Fruit fly (Drosophila melanogaster) whole organism, prepupa: ENCODE results near the gene hb.

Experiments used
- Blimp-1 ChIP-seq: fragments of 200-800 bp; sonication (Bioruptor generic); optimal IDR thresholded peaks from 3 replicates; lab custom pipeline; 2017; ENCODE audit warnings: missing biosample characterization, missing genetic modification characterization, mild to moderate bottlenecking, moderate library complexity, missing genetic modification reagents
- CG10631 ChIP-seq: fragments of 200-800 bp; sonication (Bioruptor generic); optimal IDR thresholded peaks from 2 replicates; lab custom pipeline; 2016; ENCODE audit warnings: missing biosample characterization, missing genetic modification characterization
- CG11294 ChIP-seq: fragments of 200-800 bp; sonication (Bioruptor generic); IDR thresholded peaks from 2 replicates; pipeline ENCODE4 v1.3.6; 2022; ENCODE audit warnings: missing biosample characterization, missing genetic modification characterization
- CG11762 ChIP-seq: fragments of 200-800 bp; sonication (Bioruptor generic); optimal IDR thresholded peaks from 3 replicates; lab custom pipeline; 2016; ENCODE audit warnings: missing biosample characterization, missing genetic modification characterization; ENCODE audit not compliant: insufficient read depth
- CG15336 ChIP-seq: fragments of 200-800 bp; sonication (Bioruptor generic); IDR thresholded peaks from 2 replicates; pipeline ENCODE4 v1.3.6; 2022; ENCODE audit warnings: missing biosample characterization, missing genetic modification characterization
- CG1621 ChIP-seq: fragments of 200-800 bp; sonication (Bioruptor generic); optimal IDR thresholded peaks from 3 replicates; lab custom pipeline; 2018; ENCODE audit warnings: missing biosample characterization, mild to moderate bottlenecking, missing genetic modification characterization
- CG16779 ChIP-seq: fragments of 200-800 bp; sonication (Bioruptor generic); optimal IDR thresholded peaks from 3 replicates; lab custom pipeline; 2017; ENCODE audit warnings: missing biosample characterization, mild to moderate bottlenecking, missing genetic modification characterization
- CG3032 ChIP-seq: fragments of 200-800 bp; optimal IDR thresholded peaks from 2 replicates; lab custom pipeline; 2019; ENCODE audit warnings: missing biosample characterization, mild to moderate bottlenecking, missing genetic modification characterization, moderate library complexity
- CG31627 ChIP-seq: fragments of 200-800 bp; sonication (Bioruptor generic); optimal IDR thresholded peaks from 3 replicates; lab custom pipeline; 2016; ENCODE audit warnings: missing biosample characterization, missing genetic modification characterization
- CG32006 ChIP-seq: fragments of 200-800 bp; sonication (Bioruptor generic); optimal IDR thresholded peaks from 3 replicates; lab custom pipeline; 2017; ENCODE audit warnings: missing biosample characterization, mild to moderate bottlenecking, missing genetic modification characterization
- CG34406 ChIP-seq: fragments of 200-800 bp; sonication (Bioruptor generic); optimal IDR thresholded peaks from 3 replicates; lab custom pipeline; 2016; ENCODE audit warnings: missing biosample characterization, missing genetic modification characterization
- CG3919 ChIP-seq: fragments of 200-800 bp; sonication (Bioruptor generic); optimal IDR thresholded peaks from 3 replicates; lab custom pipeline; 2016; ENCODE audit warnings: missing biosample characterization, missing genetic modification characterization
- CG4318 ChIP-seq: fragments of 200-800 bp; sonication (Bioruptor generic); optimal IDR thresholded peaks from 3 replicates; lab custom pipeline; 2017; ENCODE audit warnings: missing biosample characterization, mild to moderate bottlenecking, missing genetic modification characterization
- CG6276 ChIP-seq: fragments of 200-800 bp; sonication (Bioruptor generic); optimal IDR thresholded peaks from 2 replicates; lab custom pipeline; 2017; ENCODE audit warnings: missing biosample characterization, mild to moderate bottlenecking, missing genetic modification characterization
- CG6792 ChIP-seq: fragments of 200-800 bp; sonication (Bioruptor generic); optimal IDR thresholded peaks from 3 replicates; lab custom pipeline; 2016; ENCODE audit warnings: missing biosample characterization, missing genetic modification characterization
- CG6854 ChIP-seq: fragments of 200-800 bp; sonication (Bioruptor generic); optimal IDR thresholded peaks from 2 replicates; lab custom pipeline; 2017; ENCODE audit warnings: missing biosample characterization, mild to moderate bottlenecking, missing genetic modification characterization
- CG7368 ChIP-seq: fragments of 200-800 bp; sonication (Bioruptor generic); optimal IDR thresholded peaks from 3 replicates; lab custom pipeline; 2016; ENCODE audit warnings: missing biosample characterization, missing genetic modification characterization
- CG8319 ChIP-seq: fragments of 200-800 bp; sonication (Bioruptor generic); optimal IDR thresholded peaks from 3 replicates; lab custom pipeline; 2016; ENCODE audit warnings: missing biosample characterization, missing genetic modification characterization
- CG8632 ChIP-seq: fragments of 200-800 bp; sonication (Bioruptor generic); optimal IDR thresholded peaks from 3 replicates; lab custom pipeline; 2016; ENCODE audit warnings: missing biosample characterization, missing genetic modification characterization
- CG9139 ChIP-seq: fragments of 200-800 bp; sonication (Bioruptor generic); optimal IDR thresholded peaks from 3 replicates; lab custom pipeline; 2017; ENCODE audit warnings: missing biosample characterization, mild to moderate bottlenecking, missing genetic modification characterization
- Eip75B ChIP-seq: fragments of 200-800 bp; sonication (Bioruptor generic); optimal IDR thresholded peaks from 3 replicates; lab custom pipeline; 2016; ENCODE audit warnings: missing biosample characterization, missing genetic modification characterization
- Eip78C ChIP-seq: fragments of 200-800 bp; sonication (Bioruptor generic); peaks from one replicate; lab custom pipeline; 2016; ENCODE audit warnings: missing biosample characterization, missing genetic modification characterization
- Ets21C ChIP-seq: fragments of 200-800 bp; sonication (Bioruptor generic); optimal IDR thresholded peaks from 3 replicates; lab custom pipeline; 2016; ENCODE audit warnings: missing biosample characterization, missing genetic modification characterization
- Ets96B ChIP-seq: fragments of 200-800 bp; optimal IDR thresholded peaks from 2 replicates; lab custom pipeline; 2019; ENCODE audit warnings: missing biosample characterization, mild to moderate bottlenecking, missing genetic modification characterization, moderate library complexity
- Gug ChIP-seq: fragments of 200-800 bp; sonication (Bioruptor generic); IDR thresholded peaks from 2 replicates; pipeline ENCODE4 v1.3.6; 2022; ENCODE audit warnings: missing biosample characterization, missing genetic modification characterization
- Hr38 ChIP-seq: sonication (Bioruptor generic); optimal IDR thresholded peaks from 2 replicates; lab custom pipeline; 2016; ENCODE audit warnings: missing biosample characterization, missing genetic modification characterization
- Hr4 ChIP-seq: fragments of 200-800 bp; sonication (Bioruptor generic); optimal IDR thresholded peaks from 3 replicates; lab custom pipeline; 2016; ENCODE audit warnings: missing biosample characterization, missing genetic modification characterization
- Lpt ChIP-seq: fragments of 200-800 bp; sonication (Bioruptor generic); optimal IDR thresholded peaks from 3 replicates; lab custom pipeline; 2016; ENCODE audit warnings: missing biosample characterization, missing genetic modification characterization
- Met ChIP-seq: fragments of 200-800 bp; sonication (Bioruptor generic); optimal IDR thresholded peaks from 3 replicates; lab custom pipeline; 2016; ENCODE audit warnings: missing biosample characterization, missing genetic modification characterization
- OdsH ChIP-seq: fragments of 200-800 bp; sonication (Bioruptor generic); optimal IDR thresholded peaks from 3 replicates; lab custom pipeline; 2016; ENCODE audit warnings: missing biosample characterization, missing genetic modification characterization
- Smox ChIP-seq: fragments of 200-800 bp; sonication (Bioruptor generic); optimal IDR thresholded peaks from 3 replicates; lab custom pipeline; 2016; ENCODE audit warnings: missing biosample characterization, missing genetic modification characterization
- Sox102F ChIP-seq: fragments of 200-800 bp; sonication (Bioruptor generic); optimal IDR thresholded peaks from 2 replicates; lab custom pipeline; 2016; ENCODE audit warnings: missing biosample characterization, mild to moderate bottlenecking, missing genetic modification characterization
- Sox15 ChIP-seq: fragments of 200-800 bp; sonication (Bioruptor generic); optimal IDR thresholded peaks from 3 replicates; lab custom pipeline; 2016; ENCODE audit warnings: missing biosample characterization, missing genetic modification characterization
- achi ChIP-seq: fragments of 200-800 bp; sonication (Bioruptor generic); optimal IDR thresholded peaks from 3 replicates; lab custom pipeline; 2016; ENCODE audit warnings: missing biosample characterization, missing genetic modification characterization
- acj6 ChIP-seq: fragments of 200-800 bp; sonication (Bioruptor generic); optimal IDR thresholded peaks from 3 replicates; lab custom pipeline; 2016; ENCODE audit warnings: missing biosample characterization, missing genetic modification characterization
- cyc ChIP-seq: fragments of 200-800 bp; sonication (Bioruptor generic); optimal IDR thresholded peaks from 3 replicates; lab custom pipeline; 2016; ENCODE audit warnings: missing biosample characterization, missing genetic modification characterization
- dac ChIP-seq: fragments of 200-800 bp; sonication (Bioruptor generic); optimal IDR thresholded peaks from 2 replicates; lab custom pipeline; 2017; ENCODE audit warnings: missing biosample characterization, mild to moderate bottlenecking, missing genetic modification characterization
- eg ChIP-seq: fragments of 200-800 bp; sonication (Bioruptor generic); IDR thresholded peaks from 3 replicates; pipeline ENCODE4 v1.3.6; 2022; ENCODE audit warnings: missing biosample characterization, missing genetic modification characterization
- esn ChIP-seq: fragments of 200-800 bp; sonication (Bioruptor generic); optimal IDR thresholded peaks from 2 replicates; lab custom pipeline; 2016; ENCODE audit warnings: missing biosample characterization, mild to moderate bottlenecking, missing genetic modification characterization, moderate library complexity
- fkh ChIP-seq: fragments of 200-800 bp; sonication (Bioruptor generic); optimal IDR thresholded peaks from 3 replicates; lab custom pipeline; 2017; ENCODE audit warnings: missing biosample characterization, mild to moderate bottlenecking, missing genetic modification characterization, moderate library complexity
- net ChIP-seq: fragments of 200-800 bp; sonication (Bioruptor generic); optimal IDR thresholded peaks from 3 replicates; lab custom pipeline; 2016; ENCODE audit warnings: missing biosample characterization, missing genetic modification characterization
- pdm3 ChIP-seq: fragments of 200-800 bp; sonication (Bioruptor generic); optimal IDR thresholded peaks from 3 replicates; lab custom pipeline; 2016; ENCODE audit warnings: missing biosample characterization, missing genetic modification characterization
- salr ChIP-seq, 2 experiments: fragments of 200-800 bp; sonication (Bioruptor generic); optimal IDR thresholded peaks; 3 replicates each; lab custom pipeline; 2016 to 2018; ENCODE audit warnings: missing biosample characterization in 2 of 2, missing genetic modification characterization in 2 of 2, mild to moderate bottlenecking in 1 of 2
- spab ChIP-seq: fragments of 200-800 bp; sonication (Bioruptor generic); optimal IDR thresholded peaks from 2 replicates; lab custom pipeline; 2017; ENCODE audit warnings: missing biosample characterization, mild to moderate bottlenecking, missing genetic modification characterization, missing genetic modification reagents
- ss ChIP-seq, 2 experiments: fragments of 200-800 bp; sonication (Bioruptor generic); optimal IDR thresholded peaks; 2 replicates in 1 of 2; 3 replicates in 1 of 2; lab custom pipeline; 2017 to 2018; ENCODE audit warnings: mild to moderate bottlenecking in 2 of 2, missing biosample characterization in 2 of 2, missing genetic modification characterization in 2 of 2, moderate library complexity in 1 of 2
- svp ChIP-seq: fragments of 200-800 bp; sonication (Bioruptor generic); peaks from one replicate; lab custom pipeline; 2016; ENCODE audit warnings: missing biosample characterization, missing genetic modification characterization
- vri ChIP-seq: fragments of 200-800 bp; sonication (Bioruptor generic); optimal IDR thresholded peaks from 3 replicates; lab custom pipeline; 2016; ENCODE audit warnings: missing biosample characterization, mild to moderate bottlenecking, missing genetic modification characterization

hb gene

DNA sequence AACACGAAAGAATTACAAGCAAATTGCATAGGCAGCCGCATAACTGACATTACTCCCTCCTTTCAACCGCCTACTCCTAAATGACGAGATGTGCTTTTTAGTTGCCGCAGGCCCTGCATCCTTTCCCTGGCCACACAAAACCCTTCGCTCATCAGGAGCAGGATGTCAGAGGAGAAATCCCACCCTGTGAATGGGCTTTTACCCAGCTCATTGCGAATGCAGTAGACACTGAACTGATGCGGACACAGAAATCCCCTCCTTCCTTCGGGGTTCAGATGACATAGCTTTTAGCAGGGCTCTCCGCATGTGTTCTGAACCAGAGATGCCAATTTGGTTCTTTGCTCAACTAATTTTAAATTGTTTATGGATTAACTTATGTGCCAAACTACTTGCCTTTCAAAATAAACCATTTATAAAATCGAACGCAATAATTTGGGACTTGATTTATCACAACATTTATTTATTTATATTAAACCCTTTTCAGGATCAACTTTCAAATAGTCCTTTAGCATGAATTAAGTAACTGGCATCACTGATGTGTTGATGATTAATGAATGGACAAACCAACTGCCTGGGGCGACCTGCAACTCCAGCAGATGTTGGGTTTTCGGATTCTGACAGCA lies 41.6 kb upstream of the hb start (continued):
- TF ChIP-seq fkh (no peak), CG11762 (no peak), ss (GFP tag; optimal IDR thresholded peaks at IDR 0.05; lab: Kevin White, UChicago) (peak in 1 of 2 experiments; percentile 25), OdsH (GFP tag; lab: Kevin White, UChicago) (no peak), dac (GFP tag; lab: Kevin White, UChicago) (no peak), CG16779 (tag; lab: Kevin White, UChicago) (no peak), CG8319 (GFP tag; lab: Kevin White, UChicago) (no peak), pdm3 (GFP tag; lab: Kevin White, UChicago) (no peak), Blimp-1 (GFP tag; lab: Kevin White, UChicago) (no peak), CG11294 (GFP tag; lab: Robert Waterston, UW) (no peak), net (no peak), CG3919 (GFP tag; lab: Kevin White, UChicago) (no peak), CG34406 (GFP tag; lab: Kevin White, UChicago) (no peak), CG8632 (no peak), svp (GFP tag; lab: Kevin White, UChicago) (peak; percentile 48), salr (GFP tag; optimal IDR thresholded peaks at IDR 0.05; lab: Kevin White, UChicago) (no peak), Gug (no peak), CG6854 (no peak), Smox (GFP tag; lab: Kevin White, UChicago) (no peak), acj6 (no peak), CG1621 (tag; lab: Kevin White, UChicago) (no peak), CG3032 (tag; lab: Kevin White, UChicago) (no peak), achi (peak; percentile 3), Ets21C (GFP tag; lab: Kevin White, UChicago) (no peak), Sox15 (GFP tag; lab: Kevin White, UChicago) (no peak), spab (peak; percentile 6), Met (GFP tag; lab: Kevin White, UChicago) (peak; percentile 24), CG10631 (GFP tag; lab: Kevin White, UChicago) (no peak), CG9139 (GFP tag; lab: Kevin White, UChicago) (no peak), CG6792 (GFP tag; lab: Kevin White, UChicago) (no peak), CG6276 (GFP tag; lab: Kevin White, UChicago) (no peak), cyc (GFP tag; lab: Kevin White, UChicago) (no peak), vri (GFP tag; lab: Kevin White, UChicago) (no peak), Eip78C (GFP tag; lab: Kevin White, UChicago) (peak; percentile 16), Sox102F (GFP tag; lab: Kevin White, UChicago) (no peak)

DNA sequence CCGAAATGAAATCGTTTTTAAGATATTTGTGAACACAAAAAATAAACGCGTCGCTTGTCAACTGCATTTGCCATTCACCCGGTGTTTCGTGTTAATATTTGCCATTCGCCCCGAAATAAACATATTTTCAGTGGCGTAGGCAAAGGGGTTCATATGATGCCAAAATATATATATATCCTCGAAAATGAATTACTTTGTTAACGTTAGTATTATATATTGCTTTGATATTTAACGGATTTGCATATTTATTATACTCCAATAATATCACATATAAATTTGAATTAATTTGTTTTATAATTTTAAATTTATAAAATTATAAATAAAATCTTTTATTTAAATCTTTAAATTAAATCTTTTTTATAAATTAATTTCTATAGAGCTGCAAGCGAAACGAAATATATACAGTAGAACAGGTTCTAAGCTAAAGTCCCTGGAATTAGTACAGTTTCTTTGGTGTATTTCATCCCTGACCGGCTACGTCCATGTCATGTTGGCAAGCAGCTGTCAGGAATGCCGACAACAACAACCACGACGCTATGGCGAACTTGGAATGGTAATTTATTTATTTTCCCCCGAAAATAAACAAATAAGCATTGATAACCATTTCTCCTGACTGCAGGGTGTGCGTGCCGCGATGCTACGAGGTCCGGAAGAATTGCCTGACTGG lies 34.1 kb upstream of the hb start, which contains the start of the genes M1BP and CG8202:
Gene M1BP, minus strand, starts transcription at position 102 of the 667 bp plus-strand sequence.
Gene CG8202, plus strand, starts transcription at position 495 of the 667 bp plus-strand sequence.
- TF ChIP-seq CG10631 (GFP tag; lab: Kevin White, UChicago): peak; percentile 93
- peak; percentile 76 for TF ChIP-seq CG31627 (GFP tag; lab: Kevin White, UChicago)
- TF ChIP-seq CG8632: peak; percentile 91
- TF ChIP-seq esn (GFP tag; lab: Kevin White, UChicago): peak; percentile 91
- TF ChIP-seq Eip75B: no peak
- peak; percentile 73 for TF ChIP-seq spab
- peak; percentile 73 for TF ChIP-seq Lpt (GFP tag; lab: Kevin White, UChicago)
- TF ChIP-seq ss (GFP tag; optimal IDR thresholded peaks at IDR 0.05; lab: Kevin White, UChicago): no peak
- peak; percentile 72 for TF ChIP-seq cyc (GFP tag; lab: Kevin White, UChicago)
- TF ChIP-seq Hr38 (GFP tag; lab: Kevin White, UChicago): no peak
- TF ChIP-seq dac (GFP tag; lab: Kevin White, UChicago): peak; percentile 56
- TF ChIP-seq CG3919 (GFP tag; lab: Kevin White, UChicago): peak; percentile 86
- TF ChIP-seq CG7368 (GFP tag; lab: Kevin White, UChicago): peak; percentile 79
- TF ChIP-seq CG9139 (GFP tag; lab: Kevin White, UChicago): no peak
- TF ChIP-seq Blimp-1 (GFP tag; lab: Kevin White, UChicago): peak; percentile 77
- peak; percentile 69 for TF ChIP-seq CG15336 (GFP tag; lab: Robert Waterston, UW)
- no peak for TF ChIP-seq CG6276 (GFP tag; lab: Kevin White, UChicago)
- no peak for TF ChIP-seq pdm3 (GFP tag; lab: Kevin White, UChicago)
- peak; percentile 92 for TF ChIP-seq CG34406 (GFP tag; lab: Kevin White, UChicago)
- peak; percentile 94 for TF ChIP-seq achi
- no peak for TF ChIP-seq net
- TF ChIP-seq Smox (GFP tag; lab: Kevin White, UChicago): no peak
- TF ChIP-seq vri (GFP tag; lab: Kevin White, UChicago): peak; percentile 54
- no peak for TF ChIP-seq Hr4 (GFP tag; lab: Kevin White, UChicago)
- peak; percentile 93 for TF ChIP-seq CG32006
- no peak for TF ChIP-seq CG4318 (GFP tag; lab: Kevin White, UChicago)
- no peak for TF ChIP-seq svp (GFP tag; lab: Kevin White, UChicago)
- TF ChIP-seq Ets96B (tag; lab: Kevin White, UChicago): peak; percentile 86
- TF ChIP-seq CG11762: peak; percentile 96
- TF ChIP-seq eg (GFP tag; lab: Robert Waterston, UW): no peak; the same call in 2 of the 3 replicates
